Worm (Caenorhabditis elegans): ENCODE data around the gene W06D11.1.

The W06D11.1 gene

ce11 chrX:12335808-12336207 lies 41.4 kb downstream of the W06D11.1 start, which contains the start of gene srd-48:
Gene srd-48 (plus strand): TSS chrX:12336108.
- TF ChIP-seq Y22D7AL.16 (tag; optimal IDR thresholded peaks at IDR 0.05) (no peak), tbx-2 (tag; optimal IDR thresholded peaks at IDR 0.05) (no peak), hlh-13 (GFP tag; optimal IDR thresholded peaks at IDR 0.05) (no peak), ceh-24 (tag; optimal IDR thresholded peaks at IDR 0.05) (no peak), T23F11.4 (GFP tag; optimal IDR thresholded peaks at IDR 0.05) (no peak)

- TF ChIP-seq lin-11 (tag; optimal IDR thresholded peaks at IDR 0.05) (no peak), pat-9 (tag; optimal IDR thresholded peaks at IDR 0.05) (no peak), Y22D7AL.16 (tag; optimal IDR thresholded peaks at IDR 0.05) (no peak), ceh-2 (tag; optimal IDR thresholded peaks at IDR 0.05) (no peak), fax-1 (tag; optimal IDR thresholded peaks at IDR 0.05) (no peak), odd-2 (tag; optimal IDR thresholded peaks at IDR 0.05) (no peak), sox-4 (tag; optimal IDR thresholded peaks at IDR 0.05) (no peak), ceh-24 (tag; optimal IDR thresholded peaks at IDR 0.05) (no peak), C38D4.7 (GFP tag; optimal IDR thresholded peaks at IDR 0.05) (no peak), ceh-9 (tag; optimal IDR thresholded peaks at IDR 0.05) (no peak), nhr-232 (tag; optimal IDR thresholded peaks at IDR 0.05) (no peak), ttx-3 (tag; optimal IDR thresholded peaks at IDR 0.05) (peak; percentile 23), che-1 (tag; optimal IDR thresholded peaks at IDR 0.05) (peak; percentile 42), pha-2 (tag; optimal IDR thresholded peaks at IDR 0.05) (no peak), ceh-45 (GFP tag; IDR thresholded peaks at IDR 0.05) (no peak), sdc-2 (tag; optimal IDR thresholded peaks at IDR 0.05) (peak; percentile 9), elt-2 (tag; optimal IDR thresholded peaks at IDR 0.05) (peak; percentile 27), dmd-4 (tag; optimal IDR thresholded peaks at IDR 0.05; ENCODE audit: borderline replicate concordance) (no peak), ceh-48 (tag; optimal IDR thresholded peaks at IDR 0.05) (no peak), pqm-1 (tag; optimal IDR thresholded peaks at IDR 0.05) (no peak), ceh-19 (GFP tag; optimal IDR thresholded peaks at IDR 0.05) (no peak)
These were observed 43.6 kb downstream of the W06D11.1 start, which contains the start of gene srd-44 for ce11 chrX:12337846-12338490. Gene srd-44 (plus strand): TSS chrX:12338440.

- TF ChIP-seq che-1 (tag; optimal IDR thresholded peaks at IDR 0.05) (no peak), hlh-30 (tag; optimal IDR thresholded peaks at IDR 0.05; ENCODE audit: insufficient read depth) (no peak), nhr-232 (tag; optimal IDR thresholded peaks at IDR 0.05) (no peak), syd-9 (tag; optimal IDR thresholded peaks at IDR 0.05) (no peak), ceh-6 (GFP tag; optimal IDR thresholded peaks at IDR 0.05) (no peak), ceh-30 (tag; optimal IDR thresholded peaks at IDR 0.05) (no peak), ceh-22 (tag; optimal IDR thresholded peaks at IDR 0.05) (no peak), unc-42 (tag; optimal IDR thresholded peaks at IDR 0.05) (no peak), lin-11 (tag; optimal IDR thresholded peaks at IDR 0.05) (no peak), pros-1 (tag; optimal IDR thresholded peaks at IDR 0.05) (no peak), pqm-1 (tag; optimal IDR thresholded peaks at IDR 0.05) (no peak), ceh-45 (GFP tag; IDR thresholded peaks at IDR 0.05) (no peak), hlh-13 (GFP tag; optimal IDR thresholded peaks at IDR 0.05) (no peak), ceh-24 (tag; optimal IDR thresholded peaks at IDR 0.05) (no peak), hlh-15 (tag; optimal IDR thresholded peaks at IDR 0.05) (no peak)
These were observed 47.0 kb downstream of the W06D11.1 start, which contains the start of gene zig-2 for ce11 chrX:12341338-12341737. Gene zig-2 (minus strand): TSS chrX:12341438.

ce11 chrX:12343279-12343678 lies 48.9 kb downstream of the W06D11.1 start, which contains the start of the genes nspc-9 and nspc-10:
Gene nspc-9 (minus strand): TSS chrX:12343379.
Gene nspc-10 (plus strand): TSS chrX:12343609.
- TF ChIP-seq ceh-30 (tag; optimal IDR thresholded peaks at IDR 0.05) (no peak), tbx-2 (tag; optimal IDR thresholded peaks at IDR 0.05) (no peak), ceh-6 (GFP tag; optimal IDR thresholded peaks at IDR 0.05) (no peak), hlh-15 (tag; optimal IDR thresholded peaks at IDR 0.05) (no peak), npax-4 (tag; optimal IDR thresholded peaks at IDR 0.05) (no peak), unc-55 (GFP tag; optimal IDR thresholded peaks at IDR 0.05) (no peak), ttx-3 (tag; optimal IDR thresholded peaks at IDR 0.05) (no peak), madf-2 (tag; optimal IDR thresholded peaks at IDR 0.05) (no peak), odd-2 (tag; optimal IDR thresholded peaks at IDR 0.05) (no peak), mec-3 (tag; optimal IDR thresholded peaks at IDR 0.05; ENCODE audit: borderline replicate concordance) (no peak), tbx-7 (tag; optimal IDR thresholded peaks at IDR 0.05) (no peak), unc-3 (GFP tag; conservative IDR thresholded peaks at IDR 0.05) (no peak), unc-3 (tag; optimal IDR thresholded peaks at IDR 0.05) (no peak), elt-2 (tag; optimal IDR thresholded peaks at IDR 0.05) (no peak), gmeb-2 (tag; optimal IDR thresholded peaks at IDR 0.05) (no peak), K09A11.1 (tag; optimal IDR thresholded peaks at IDR 0.05; ENCODE audit: insufficient read depth) (no peak), ceh-34 (tag; optimal IDR thresholded peaks at IDR 0.05) (no peak), fkh-6 (tag; optimal IDR thresholded peaks at IDR 0.05) (no peak), pha-2 (tag; optimal IDR thresholded peaks at IDR 0.05) (no peak)
